Worm (Caenorhabditis elegans) whole organism, young adult: ENCODE measurements around the gene K04B12.2.

Experiments used
- B0035.1 ChIP-seq: sonication (generic microtip); optimal IDR thresholded peaks from 2 replicates; lab custom pipeline; 2016; ENCODE audit warnings: missing genetic modification characterization, mild to moderate bottlenecking, missing compliant biosample characterization, missing genotype, missing genetic modification reagents
- B0261.1 ChIP-seq: sonication (generic microtip); optimal IDR thresholded peaks from 2 replicates; lab custom pipeline; 2016; ENCODE audit warnings: mild to moderate bottlenecking, missing genetic modification characterization, moderate library complexity, missing compliant biosample characterization
- D2030.7 ChIP-seq: fragments of 200-800 bp; sonication (Bioruptor generic); IDR thresholded peaks from 2 replicates; pipeline ENCODE4 v1.3.6; 2022; ENCODE audit warnings: missing genetic modification reagents, missing genetic modification characterization, missing compliant biosample characterization
- F33H1.4 ChIP-seq: fragments of 200-800 bp; sonication (Bioruptor generic); IDR thresholded peaks from 2 replicates; pipeline ENCODE4 v1.3.6; 2022; ENCODE audit warnings: missing genetic modification reagents, missing genetic modification characterization, missing compliant biosample characterization
- F37B4.10 ChIP-seq: fragments of 200-800 bp; sonication (Bioruptor generic); IDR thresholded peaks from 2 replicates; pipeline ENCODE4 v1.3.6; 2022; ENCODE audit warnings: missing genetic modification characterization, missing compliant biosample characterization
- F57A8.1 ChIP-seq: fragments of 200-800 bp; sonication (Bioruptor generic); optimal IDR thresholded peaks from 2 replicates; lab custom pipeline; 2018; ENCODE audit warnings: mild to moderate bottlenecking, missing genetic modification characterization, moderate library complexity, missing compliant biosample characterization
- K11D2.4 ChIP-seq: fragments of 200-800 bp; sonication (Bioruptor generic); IDR thresholded peaks from 2 replicates; pipeline ENCODE4 v1.3.6; 2022; ENCODE audit warnings: missing genetic modification reagents, missing genetic modification characterization, missing compliant biosample characterization
- K12H6.12 ChIP-seq: fragments of 200-800 bp; sonication (Bioruptor generic); optimal IDR thresholded peaks from 2 replicates; lab custom pipeline; 2018; ENCODE audit warnings: mild to moderate bottlenecking, missing genetic modification characterization, missing compliant biosample characterization
- T07F8.4 ChIP-seq: sonication (generic microtip); optimal IDR thresholded peaks from 2 replicates; lab custom pipeline; 2016; ENCODE audit warnings: mild to moderate bottlenecking, missing genetic modification characterization, moderate library complexity, missing compliant biosample characterization
- T26A5.8 ChIP-seq: sonication (generic microtip); optimal IDR thresholded peaks from 2 replicates; lab custom pipeline; 2016; ENCODE audit warnings: missing genetic modification characterization, missing compliant biosample characterization
- akir-1 ChIP-seq: fragments of 200-800 bp; sonication (Bioruptor generic); optimal IDR thresholded peaks from 2 replicates; lab custom pipeline; 2018; ENCODE audit warnings: mild to moderate bottlenecking, missing genetic modification characterization, moderate library complexity, missing compliant biosample characterization
- ama-1 ChIP-seq, 3 experiments: fragments of 150-350 bp in 1 of 3; sonication (generic microtip) in 2 of 3; optimal IDR thresholded peaks; 2 replicates each; lab custom pipeline; 2014 to 2018; ENCODE audit warnings: missing biosample characterization in 2 of 3, missing genetic modification characterization in 2 of 3, missing genetic modification reagents in 2 of 3
- aptf-3 ChIP-seq: fragments of 200-800 bp; sonication (Bioruptor generic); IDR thresholded peaks from 2 replicates; pipeline ENCODE4 v1.3.6; 2022; ENCODE audit warnings: missing genetic modification characterization, missing compliant biosample characterization
- attf-3 ChIP-seq: fragments of 200-800 bp; sonication (Bioruptor generic); conservative IDR thresholded peaks from 2 replicates; pipeline ENCODE4 v1.3.6; 2022; ENCODE audit warnings: missing genetic modification reagents, missing genetic modification characterization, missing compliant biosample characterization
- attf-6 ChIP-seq: fragments of 200-800 bp; sonication (Bioruptor generic); IDR thresholded peaks from 2 replicates; pipeline ENCODE4 v1.3.6; 2022; ENCODE audit warnings: missing genetic modification reagents, missing genetic modification characterization, missing compliant biosample characterization
- ccch-3 ChIP-seq: fragments of 200-800 bp; sonication (Bioruptor generic); optimal IDR thresholded peaks from 2 replicates; lab custom pipeline; 2018; ENCODE audit warnings: mild to moderate bottlenecking, missing genetic modification characterization, missing compliant biosample characterization
- cebp-1 ChIP-seq, 2 experiments: fragments of 200-800 bp in 1 of 2; sonication (Bioruptor generic) in 1 of 2; sonication (generic microtip) in 1 of 2; IDR thresholded peaks in 1 of 2; optimal IDR thresholded peaks in 1 of 2; 2 replicates each; pipeline versions ENCODE4 v1.3.6 to Lab custom; 2017 to 2022; ENCODE audit warnings: missing compliant biosample characterization in 2 of 2, missing genetic modification characterization in 2 of 2, mild to moderate bottlenecking in 1 of 2, missing genetic modification reagents in 1 of 2, moderate library complexity in 1 of 2
- cebp-2 ChIP-seq: fragments of 200-800 bp; sonication (Bioruptor generic); IDR thresholded peaks from 2 replicates; pipeline ENCODE4 v1.3.6; 2022; ENCODE audit warnings: missing genetic modification characterization, missing compliant biosample characterization
- ceh-58 ChIP-seq: fragments of 200-800 bp; sonication (Bioruptor generic); IDR thresholded peaks from 2 replicates; pipeline ENCODE4 v1.3.6; 2022; ENCODE audit warnings: missing genetic modification characterization, missing compliant biosample characterization
- ceh-91 ChIP-seq: fragments of 200-800 bp; sonication (Bioruptor generic); IDR thresholded peaks from 2 replicates; pipeline ENCODE4 v1.3.6; 2022; ENCODE audit warnings: missing genetic modification reagents, missing genetic modification characterization, missing compliant biosample characterization
- dpff-1 ChIP-seq: sonication (generic microtip); optimal IDR thresholded peaks from 2 replicates; lab custom pipeline; 2017; ENCODE audit warnings: mild to moderate bottlenecking, missing genetic modification characterization, missing compliant biosample characterization
- dpl-1 ChIP-seq: fragments of 150-350 bp; optimal IDR thresholded peaks from 2 replicates; lab custom pipeline; 2014; ENCODE audit warnings: missing biosample characterization, missing genetic modification reagents, missing genetic modification characterization
- egl-18 ChIP-seq: fragments of 200-800 bp; sonication (Bioruptor generic); IDR thresholded peaks from 2 replicates; pipeline ENCODE4 v1.3.6; 2022; ENCODE audit warnings: missing genetic modification reagents, missing genetic modification characterization, missing compliant biosample characterization
- him-1 ChIP-seq: sonication (generic microtip); optimal IDR thresholded peaks from 2 replicates; lab custom pipeline; 2016; ENCODE audit warnings: missing genotype, missing genetic modification reagents, missing genetic modification characterization, missing compliant biosample characterization
- lag-1 ChIP-seq: fragments of 200-800 bp; sonication (Bioruptor generic); IDR thresholded peaks from 2 replicates; pipeline ENCODE4 v1.3.6; 2022; ENCODE audit warnings: missing genetic modification reagents, missing genetic modification characterization, missing compliant biosample characterization
- let-607 ChIP-seq, 2 experiments: fragments of 200-800 bp in 1 of 2; sonication (Bioruptor generic) in 1 of 2; sonication (generic microtip) in 1 of 2; optimal IDR thresholded peaks; 2 replicates each; lab custom pipeline; 2016 to 2018; ENCODE audit warnings: mild to moderate bottlenecking in 2 of 2, missing compliant biosample characterization in 2 of 2, missing genetic modification characterization in 2 of 2, moderate library complexity in 2 of 2, missing genotype in 1 of 2
- lin-26 ChIP-seq: fragments of 200-800 bp; sonication (Bioruptor generic); IDR thresholded peaks from 2 replicates; pipeline ENCODE4 v1.3.6; 2022; ENCODE audit warnings: missing genetic modification reagents, missing genetic modification characterization, missing compliant biosample characterization
- lir-1 ChIP-seq: fragments of 200-800 bp; sonication (Bioruptor generic); conservative IDR thresholded peaks from 2 replicates; pipeline ENCODE4 v1.3.6; 2022; ENCODE audit warnings: missing genetic modification reagents, missing genetic modification characterization, missing compliant biosample characterization
- lsy-27 ChIP-seq: sonication (generic microtip); optimal IDR thresholded peaks from 2 replicates; lab custom pipeline; 2017; ENCODE audit warnings: missing genetic modification characterization, mild to moderate bottlenecking, missing compliant biosample characterization, antibody characterized with exemption, missing genotype, borderline replicate concordance; ENCODE audit not compliant: insufficient read depth
- mes-4 ChIP-seq: sonication (generic microtip); optimal IDR thresholded peaks from 2 replicates; lab custom pipeline; 2016; ENCODE audit warnings: missing genotype, missing genetic modification characterization, missing compliant biosample characterization
- mxl-1 ChIP-seq: sonication (generic microtip); optimal IDR thresholded peaks from 2 replicates; lab custom pipeline; 2016; ENCODE audit warnings: missing genetic modification characterization, missing compliant biosample characterization
- nfyb-1 ChIP-seq: fragments of 200-800 bp; sonication (Bioruptor generic); IDR thresholded peaks from 2 replicates; pipeline ENCODE4 v1.3.6; 2022; ENCODE audit warnings: missing genetic modification reagents, missing genetic modification characterization, missing compliant biosample characterization
- nhr-80 ChIP-seq: sonication (generic microtip); optimal IDR thresholded peaks from 2 replicates; lab custom pipeline; 2016; ENCODE audit warnings: missing genetic modification characterization, missing compliant biosample characterization
- nhr-90 ChIP-seq: sonication (generic microtip); optimal IDR thresholded peaks from 2 replicates; lab custom pipeline; 2016; ENCODE audit warnings: missing genotype, mild to moderate bottlenecking, missing genetic modification characterization, missing compliant biosample characterization
- rcor-1 ChIP-seq: fragments of 200-800 bp; sonication (Bioruptor generic); IDR thresholded peaks from 2 replicates; pipeline ENCODE4 v1.3.6; 2022; ENCODE audit warnings: missing genetic modification reagents, missing genetic modification characterization, missing compliant biosample characterization
- rec-8 ChIP-seq, 2 experiments: sonication (generic microtip); optimal IDR thresholded peaks; 2 replicates each; lab custom pipeline; 2016; ENCODE audit warnings: mild to moderate bottlenecking in 2 of 2, missing genetic modification characterization in 2 of 2, missing genetic modification reagents in 2 of 2, missing genotype in 2 of 2, missing biosample characterization in 1 of 2, missing compliant biosample characterization in 1 of 2, moderate library complexity in 1 of 2
- repo-1 ChIP-seq: sonication (generic microtip); optimal IDR thresholded peaks from 2 replicates; lab custom pipeline; 2017; ENCODE audit warnings: mild to moderate bottlenecking, missing genetic modification characterization, missing compliant biosample characterization
- sea-2 ChIP-seq: fragments of 200-800 bp; sonication (Bioruptor generic); IDR thresholded peaks from 2 replicates; pipeline ENCODE4 v1.3.6; 2022; ENCODE audit warnings: missing genetic modification characterization, missing compliant biosample characterization
- snpc-1.3 ChIP-seq: sonication (generic microtip); optimal IDR thresholded peaks from 2 replicates; lab custom pipeline; 2017; ENCODE audit warnings: missing genetic modification characterization, mild to moderate bottlenecking, missing compliant biosample characterization, antibody characterized with exemption, moderate library complexity, missing genotype, missing genetic modification reagents; ENCODE audit not compliant: insufficient read depth
- tbp1 ChIP-seq: fragments of 200-800 bp; sonication (Bioruptor generic); optimal IDR thresholded peaks from 2 replicates; lab custom pipeline; 2018; ENCODE audit warnings: mild to moderate bottlenecking, missing genetic modification characterization, missing compliant biosample characterization
- tlf-1 ChIP-seq: fragments of 200-800 bp; sonication (Bioruptor generic); optimal IDR thresholded peaks from 2 replicates; lab custom pipeline; 2018; ENCODE audit warnings: mild to moderate bottlenecking, missing genetic modification characterization, missing compliant biosample characterization
- zfh-2 ChIP-seq: fragments of 200-800 bp; sonication (Bioruptor generic); conservative IDR thresholded peaks from 2 replicates; pipeline ENCODE4 v1.3.6; 2022; ENCODE audit warnings: missing genetic modification reagents, missing genetic modification characterization, missing compliant biosample characterization
- zim-3 ChIP-seq: sonication (generic microtip); optimal IDR thresholded peaks from 2 replicates; lab custom pipeline; 2017; ENCODE audit warnings: mild to moderate bottlenecking, missing genetic modification characterization, moderate library complexity, missing compliant biosample characterization
- ztf-25 ChIP-seq: fragments of 200-800 bp; sonication (Bioruptor generic); IDR thresholded peaks from 2 replicates; pipeline ENCODE4 v1.3.6; 2022; ENCODE audit warnings: missing genetic modification reagents, missing genetic modification characterization, missing compliant biosample characterization

Gene K04B12.2

ce11 chrII:14470020-14470419 lies 32.2 kb upstream of the K04B12.2 start:
- TF ChIP-seq T07F8.4 (no peak), him-1 (tag; lab: Kevin White, UChicago) (peak; percentile 64), F57A8.1 (GFP tag; lab: Kevin White, UChicago) (no peak), let-607 (tag; optimal IDR thresholded peaks at IDR 0.05; lab: Kevin White, UChicago) (no peak)

- TF ChIP-seq zfh-2 (GFP tag; lab: Robert Waterston, UW) (no peak), D2030.7 (GFP tag; lab: Robert Waterston, UW) (no peak), attf-3 (no peak), lsy-27 (no peak), ceh-58 (no peak), B0035.1 (tag; lab: Kevin White, UChicago) (no peak), rec-8 (tag; optimal IDR thresholded peaks at IDR 0.05; lab: Kevin White, UChicago) (no peak), attf-6 (GFP tag; lab: Robert Waterston, UW) (no peak)
Measured at ce11 chrII:14455332-14455731, 17.6 kb upstream of the K04B12.2 start, which contains the start of gene dmsr-6. dmsr-6 (plus strand) TSS chrII:14455632.

- TF ChIP-seq K12H6.12 (tag; lab: Kevin White, UChicago) (no peak), T07F8.4 (no peak), ccch-3 (GFP tag; lab: Kevin White, UChicago) (no peak), cebp-1 (GFP tag; IDR thresholded peaks at IDR 0.05; lab: Robert Waterston, UW) (no peak), cebp-1 (tag; optimal IDR thresholded peaks at IDR 0.05; lab: Kevin White, UChicago) (no peak), zim-3 (tag; lab: Kevin White, UChicago) (no peak), nhr-90 (tag; lab: Kevin White, UChicago) (no peak), mxl-1 (no peak), ceh-91 (GFP tag; lab: Robert Waterston, UW) (no peak)
- TF ChIP-seq, all 124 proteins: peak for 0
Measured at ce11 chrII:14451934-14452333, 14.2 kb upstream of the K04B12.2 start.

ce11 chrII:14441144-14441543 lies 3.4 kb upstream of the K04B12.2 start, which contains the start of gene smg-8:
smg-8 (plus strand) TSS chrII:14441409.
- TF ChIP-seq lin-26 (GFP tag; lab: Robert Waterston, UW) (no peak), dpff-1 (no peak), mxl-1 (no peak), B0261.1 (tag; lab: Kevin White, UChicago) (no peak), egl-18 (GFP tag; lab: Robert Waterston, UW) (no peak), dpl-1 (GFP tag; lab: Kevin White, UChicago) (peak; percentile 87), F37B4.10 (GFP tag; lab: Robert Waterston, UW) (no peak), tlf-1 (GFP tag; lab: Kevin White, UChicago) (no peak), zfh-2 (GFP tag; lab: Robert Waterston, UW) (no peak), ama-1 (optimal IDR thresholded peaks at IDR 0.05; lab: Kevin White, UChicago) (no peak), ama-1 (GFP tag; optimal IDR thresholded peaks at IDR 0.05; lab: Kevin White, UChicago) (no peak), ztf-25 (GFP tag; lab: Robert Waterston, UW) (no peak), mes-4 (tag; lab: Kevin White, UChicago) (no peak), cebp-2 (no peak), nfyb-1 (GFP tag; lab: Robert Waterston, UW) (peak; percentile 17; the same call in 1 of the 2 replicates), T26A5.8 (tag; lab: Kevin White, UChicago) (no peak), F33H1.4 (GFP tag; lab: Robert Waterston, UW) (peak; percentile 61), K11D2.4 (GFP tag; lab: Robert Waterston, UW) (no peak), tbp1 (GFP tag; lab: Kevin White, UChicago) (no peak), aptf-3 (GFP tag; lab: Robert Waterston, UW) (no peak), lir-1 (GFP tag; lab: Robert Waterston, UW) (no peak), sea-2 (GFP tag; lab: Robert Waterston, UW) (no peak), rcor-1 (GFP tag; lab: Robert Waterston, UW) (no peak), ceh-58 (no peak), nhr-80 (no peak), akir-1 (no peak), snpc-1.3 (tag; lab: Kevin White, UChicago) (no peak), repo-1 (tag; lab: Kevin White, UChicago) (no peak), lag-1 (GFP tag; lab: Robert Waterston, UW) (no peak)
